Fruit fly (Drosophila melanogaster): ENCODE measurements around the gene CG6813.

DNA sequence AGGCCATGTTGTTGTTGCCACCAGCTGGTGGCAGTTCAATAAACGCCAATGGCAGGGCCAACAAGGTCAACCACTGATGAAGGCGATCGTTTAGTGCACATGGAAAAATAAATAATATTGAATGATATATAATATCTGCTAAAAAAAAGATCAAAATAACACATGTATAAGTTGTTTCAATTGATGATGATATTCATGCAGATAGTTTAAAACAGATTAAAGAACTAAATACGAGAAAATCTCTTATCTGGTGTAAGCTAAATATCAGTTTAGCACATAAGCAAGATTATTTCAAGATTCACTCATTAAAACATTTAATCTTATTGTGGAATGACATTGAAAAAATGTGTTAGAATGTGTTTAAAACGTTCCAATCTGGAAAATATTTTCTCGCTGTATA lies 37.0 kb upstream of the CG6813 start:
- TF ChIP-seq kay (GFP tag; ENCODE audit: borderline replicate concordance) (no peak), pad (GFP tag; optimal IDR thresholded peaks at IDR 0.05) (no peak), CG14711 (tag; optimal IDR thresholded peaks at IDR 0.05) (no peak)

Data from whole organism, adult.